In genomic region chr3R:30761140-30761539, dm6 we compare ENCODE assay signal across 1 fruit fly cellular context.
TF ChIP-seq lines count a peak whose summit lies in the region.

No protein-coding gene starts in this region.

TF ChIP-seq in whole organism, embryonic, 481 proteins besides CTCF, POLR2A, EP300 and RAD21 (continued from another document and continues in another):
- TF ChIP-seq shn (GFP tag; optimal IDR thresholded peaks at IDR 0.05; lab: Kevin White, UChicago) (peak; percentile 21), lab (GFP tag; optimal IDR thresholded peaks at IDR 0.05; lab: Kevin White, UChicago) (peak; percentile 63), H15 (GFP tag; IDR thresholded peaks at IDR 0.05; lab: Robert Waterston, UW) (no peak), Neu2 (GFP tag; optimal IDR thresholded peaks at IDR 0.05; lab: Kevin White, UChicago; ENCODE audit: borderline replicate concordance) (peak; percentile 28), CrebB (tag; optimal IDR thresholded peaks at IDR 0.05; lab: Kevin White, UChicago) (no peak), CG9932 (GFP tag; IDR thresholded peaks at IDR 0.05; lab: Robert Waterston, UW) (no peak), Nf-YB (GFP tag; optimal IDR thresholded peaks at IDR 0.05; lab: Kevin White, UChicago) (peak; percentile 37), CG34376 (GFP tag; optimal IDR thresholded peaks at IDR 0.05; lab: Kevin White, UChicago) (no peak), Bgb (GFP tag; IDR thresholded peaks at IDR 0.05; lab: Robert Waterston, UW; ENCODE audit: partially characterized antibody) (no peak), CG10321 (GFP tag; IDR thresholded peaks at IDR 0.05; lab: Robert Waterston, UW) (no peak), Vsx1 (GFP tag; optimal IDR thresholded peaks at IDR 0.05; lab: Kevin White, UChicago) (peak; percentile 36), Meics (GFP tag; optimal IDR thresholded peaks at IDR 0.05; lab: Kevin White, UChicago) (peak; percentile 10), ac (GFP tag; optimal IDR thresholded peaks at IDR 0.05; lab: Kevin White, UChicago) (peak; percentile 21), kah (GFP tag; optimal IDR thresholded peaks at IDR 0.05; lab: Kevin White, UChicago) (no peak), ato (GFP tag; IDR thresholded peaks at IDR 0.05; lab: Robert Waterston, UW; ENCODE audit: partially characterized antibody) (no peak), CG3065 (GFP tag; optimal IDR thresholded peaks at IDR 0.05; lab: Kevin White, UChicago) (no peak), dmrt99B (tag; optimal IDR thresholded peaks at IDR 0.05; lab: Kevin White, UChicago) (peak; percentile 64), CG16815 (GFP tag; optimal IDR thresholded peaks at IDR 0.05; lab: Kevin White, UChicago) (peak; percentile 53), kay (GFP tag; optimal IDR thresholded peaks at IDR 0.05; lab: Kevin White, UChicago) (no peak), Jarid2 (GFP tag; optimal IDR thresholded peaks at IDR 0.05; lab: Kevin White, UChicago) (no peak), mld (GFP tag; IDR thresholded peaks at IDR 0.05; lab: Robert Waterston, UW; ENCODE audit: partially characterized antibody) (no peak), sd (tag; optimal IDR thresholded peaks at IDR 0.05; lab: Kevin White, UChicago) (no peak), tin (GFP tag; optimal IDR thresholded peaks at IDR 0.05; lab: Kevin White, UChicago) (peak; percentile 58), twi (tag; optimal IDR thresholded peaks at IDR 0.05; lab: Kevin White, UChicago) (peak; percentile 15), CG8359 (GFP tag; optimal IDR thresholded peaks at IDR 0.05; lab: Kevin White, UChicago; ENCODE audit: borderline replicate concordance) (peak; percentile 49), NC2β (GFP tag; optimal IDR thresholded peaks at IDR 0.05; lab: Kevin White, UChicago) (peak; percentile 38), Abd-B (GFP tag; optimal IDR thresholded peaks at IDR 0.05; lab: Kevin White, UChicago) (no peak), al (GFP tag; IDR thresholded peaks at IDR 0.05; lab: Robert Waterston, UW) (no peak), nau (GFP tag; optimal IDR thresholded peaks at IDR 0.05; lab: Kevin White, UChicago) (no peak), hkb (optimal IDR thresholded peaks at IDR 0.05; lab: Kevin White, UChicago) (no peak), hkb (GFP tag; IDR thresholded peaks at IDR 0.05; lab: Robert Waterston, UW) (peak; percentile 61; the same call in 1 of the 2 replicates), CG31441 (GFP tag; IDR thresholded peaks at IDR 0.05; lab: Robert Waterston, UW) (peak; percentile 66), Gug (GFP tag; IDR thresholded peaks at IDR 0.05; lab: Robert Waterston, UW) (peak; percentile 13; the same call in 1 of the 4 replicates), Bdp1 (GFP tag; optimal IDR thresholded peaks at IDR 0.05; lab: Kevin White, UChicago) (no peak), CG3726 (GFP tag; IDR thresholded peaks at IDR 0.05; lab: Robert Waterston, UW) (no peak), schlank (tag; optimal IDR thresholded peaks at IDR 0.05; lab: Kevin White, UChicago) (no peak), cato (GFP tag; optimal IDR thresholded peaks at IDR 0.05; lab: Kevin White, UChicago; ENCODE audit: borderline replicate concordance) (no peak), CG7839 (tag; optimal IDR thresholded peaks at IDR 0.05; lab: Kevin White, UChicago) (peak; percentile 66), ERR (GFP tag; optimal IDR thresholded peaks at IDR 0.05; lab: Kevin White, UChicago) (no peak), inv (GFP tag; IDR thresholded peaks at IDR 0.05; lab: Robert Waterston, UW; ENCODE audit: partially characterized antibody) (no peak), Dref (GFP tag; IDR thresholded peaks at IDR 0.05; lab: Robert Waterston, UW) (no peak), caup (GFP tag; optimal IDR thresholded peaks at IDR 0.05; lab: Kevin White, UChicago; ENCODE audit: severe bottlenecking) (no peak), lola (GFP tag; optimal IDR thresholded peaks at IDR 0.05; lab: Kevin White, UChicago) (peak in 1 of 3 experiments; percentile 71), chn (GFP tag; optimal IDR thresholded peaks at IDR 0.05; lab: Kevin White, UChicago) (peak; percentile 48), lmd (GFP tag; IDR thresholded peaks at IDR 0.05; lab: Robert Waterston, UW) (peak; percentile 37; the same call in 1 of the 2 replicates), CG15011 (GFP tag; optimal IDR thresholded peaks at IDR 0.05; lab: Kevin White, UChicago) (no peak), crc (GFP tag; optimal IDR thresholded peaks at IDR 0.05; lab: Kevin White, UChicago) (no peak), klu (GFP tag; IDR thresholded peaks at IDR 0.05; lab: Robert Waterston, UW) (no peak), YL-1 (GFP tag; optimal IDR thresholded peaks at IDR 0.05; lab: Kevin White, UChicago) (no peak), Fer1 (GFP tag; optimal IDR thresholded peaks at IDR 0.05; lab: Kevin White, UChicago) (peak; percentile 62), sr (GFP tag; IDR thresholded peaks at IDR 0.05; lab: Robert Waterston, UW) (no peak), dpn (GFP tag; optimal IDR thresholded peaks at IDR 0.05; lab: Kevin White, UChicago) (peak; percentile 19 to 27), HLH54F (GFP tag; optimal IDR thresholded peaks at IDR 0.05; lab: Kevin White, UChicago) (no peak), CG17328 (GFP tag; IDR thresholded peaks at IDR 0.05; lab: Robert Waterston, UW) (peak; percentile 67), Dll (GFP tag; IDR thresholded peaks at IDR 0.05; lab: Robert Waterston, UW; ENCODE audit: partially characterized antibody) (no peak), stc (GFP tag; IDR thresholded peaks at IDR 0.05; lab: Robert Waterston, UW) (peak; percentile 46), CG18599 (GFP tag; optimal IDR thresholded peaks at IDR 0.05; lab: Kevin White, UChicago) (peak; percentile 69), CG7556 (GFP tag; optimal IDR thresholded peaks at IDR 0.05; lab: Kevin White, UChicago) (peak; percentile 62), CG8388 (GFP tag; optimal IDR thresholded peaks at IDR 0.05; lab: Kevin White, UChicago) (peak; percentile 68), knrl (GFP tag; IDR thresholded peaks at IDR 0.05; lab: Robert Waterston, UW; ENCODE audit: partially characterized antibody) (no peak; the same call in 2 of the 3 replicates), CG3838 (GFP tag; optimal IDR thresholded peaks at IDR 0.05; lab: Kevin White, UChicago) (no peak), Dbx (GFP tag; IDR thresholded peaks at IDR 0.05; lab: Robert Waterston, UW) (no peak), CG43689 (GFP tag; IDR thresholded peaks at IDR 0.05; lab: Robert Waterston, UW) (no peak), CG16813 (GFP tag; IDR thresholded peaks at IDR 0.05; lab: Robert Waterston, UW; ENCODE audit: partially characterized antibody) (no peak), Xbp1 (GFP tag; optimal IDR thresholded peaks at IDR 0.05; lab: Kevin White, UChicago) (peak; percentile 54), tll (GFP tag; optimal IDR thresholded peaks at IDR 0.05; lab: Kevin White, UChicago) (peak in 1 of 2 experiments; percentile 53), CG4282 (GFP tag; optimal IDR thresholded peaks at IDR 0.05; lab: Kevin White, UChicago) (peak; percentile 69), Mrtf (GFP tag; IDR thresholded peaks at IDR 0.05; lab: Robert Waterston, UW) (no peak), Lpt (GFP tag; optimal IDR thresholded peaks at IDR 0.05; lab: Kevin White, UChicago) (no peak), Stat92E (GFP tag; optimal IDR thresholded peaks at IDR 0.05; lab: Kevin White, UChicago) (no peak), CG9437 (GFP tag; optimal IDR thresholded peaks at IDR 0.05; lab: Kevin White, UChicago) (no peak), cad (GFP tag; optimal IDR thresholded peaks at IDR 0.05; lab: Kevin White, UChicago) (no peak), NfI (GFP tag; optimal IDR thresholded peaks at IDR 0.05; lab: Kevin White, UChicago) (peak; percentile 21), Xrp1 (GFP tag; IDR thresholded peaks at IDR 0.05; lab: Robert Waterston, UW) (peak; percentile 81), ATbp (GFP tag; optimal IDR thresholded peaks at IDR 0.05; lab: Kevin White, UChicago) (peak; percentile 63), eve (GFP tag; optimal IDR thresholded peaks at IDR 0.05; lab: Kevin White, UChicago) (peak in 1 of 2 experiments; percentile 70), Fer3 (tag; optimal IDR thresholded peaks at IDR 0.05; lab: Kevin White, UChicago) (peak; percentile 7), Nf-YC (tag; optimal IDR thresholded peaks at IDR 0.05; lab: Kevin White, UChicago) (no peak), B-H2 (GFP tag; optimal IDR thresholded peaks at IDR 0.05; lab: Kevin White, UChicago) (no peak), D19A (tag; optimal IDR thresholded peaks at IDR 0.05; lab: Kevin White, UChicago) (peak; percentile 61), jigr1 (GFP tag; IDR thresholded peaks at IDR 0.05; lab: Robert Waterston, UW) (no peak), CG32532 (GFP tag; IDR thresholded peaks at IDR 0.05; lab: Robert Waterston, UW) (no peak), Mes4 (GFP tag; optimal IDR thresholded peaks at IDR 0.05; lab: Kevin White, UChicago) (peak; percentile 12), CG10979 (tag; optimal IDR thresholded peaks at IDR 0.05; lab: Kevin White, UChicago) (peak; percentile 80), Sox102F (GFP tag; optimal IDR thresholded peaks at IDR 0.05; lab: Kevin White, UChicago) (peak; percentile 52), ranshi (GFP tag; IDR thresholded peaks at IDR 0.05; lab: Robert Waterston, UW) (no peak), tna (GFP tag; IDR thresholded peaks at IDR 0.05; lab: Robert Waterston, UW; ENCODE audit: partially characterized antibody) (no peak), maf-S (GFP tag; optimal IDR thresholded peaks at IDR 0.05; lab: Kevin White, UChicago) (peak; percentile 25), CG9817 (tag; optimal IDR thresholded peaks at IDR 0.05; lab: Kevin White, UChicago) (no peak), MBD-R2 (GFP tag; IDR thresholded peaks at IDR 0.05; lab: Robert Waterston, UW) (no peak), onecut (GFP tag; IDR thresholded peaks at IDR 0.05; lab: Robert Waterston, UW) (peak; percentile 42), CG34422 (GFP tag; IDR thresholded peaks at IDR 0.05; lab: Robert Waterston, UW) (0 out of 3 replicates have a peak, but pooled peaks have one; percentile 25), CG11456 (GFP tag; IDR thresholded peaks at IDR 0.05; lab: Robert Waterston, UW) (no peak), Eip74EF (GFP tag; optimal IDR thresholded peaks at IDR 0.05; lab: Kevin White, UChicago) (no peak), gce (GFP tag; IDR thresholded peaks at IDR 0.05; lab: Robert Waterston, UW) (0 out of 3 replicates have a peak, but pooled peaks have one; percentile 26), Doc3 (GFP tag; IDR thresholded peaks at IDR 0.05; lab: Robert Waterston, UW; ENCODE audit: partially characterized antibody) (no peak), nmo (GFP tag; optimal IDR thresholded peaks at IDR 0.05; lab: Kevin White, UChicago) (peak; percentile 63), HmgD (GFP tag; optimal IDR thresholded peaks at IDR 0.05; lab: Kevin White, UChicago) (no peak), pros (GFP tag; optimal IDR thresholded peaks at IDR 0.05; lab: Kevin White, UChicago) (peak; percentile 90), slou (GFP tag; optimal IDR thresholded peaks at IDR 0.05; lab: Kevin White, UChicago) (no peak), grau (tag; optimal IDR thresholded peaks at IDR 0.05; lab: Kevin White, UChicago) (peak; percentile 54), CG17829 (tag; optimal IDR thresholded peaks at IDR 0.05; lab: Kevin White, UChicago) (peak; percentile 63), Sry-β (GFP tag; optimal IDR thresholded peaks at IDR 0.05; lab: Kevin White, UChicago) (no peak), stwl (tag; optimal IDR thresholded peaks at IDR 0.05; lab: Kevin White, UChicago) (no peak), CG14050 (GFP tag; IDR thresholded peaks at IDR 0.05; lab: Robert Waterston, UW) (no peak), ftz-f1 (GFP tag; optimal IDR thresholded peaks at IDR 0.05; lab: Kevin White, UChicago) (no peak), CG2889 (GFP tag; IDR thresholded peaks at IDR 0.05; lab: Robert Waterston, UW) (no peak), Kr (GFP tag; optimal IDR thresholded peaks at IDR 0.05; lab: Kevin White, UChicago) (peak; percentile 31), Usf (GFP tag; optimal IDR thresholded peaks at IDR 0.05; lab: Kevin White, UChicago) (peak; percentile 13), ken (GFP tag; IDR thresholded peaks at IDR 0.05; lab: Robert Waterston, UW) (peak; percentile 63), CG3995 (GFP tag; optimal IDR thresholded peaks at IDR 0.05; lab: Kevin White, UChicago) (no peak), pho (GFP tag; optimal IDR thresholded peaks at IDR 0.05; lab: Kevin White, UChicago) (no peak), bowl (GFP tag; IDR thresholded peaks at IDR 0.05; lab: Robert Waterston, UW) (no peak), tx (GFP tag; optimal IDR thresholded peaks at IDR 0.05; lab: Kevin White, UChicago) (peak; percentile 14), CG10543 (GFP tag; optimal IDR thresholded peaks at IDR 0.05; lab: Kevin White, UChicago) (no peak), row (GFP tag; IDR thresholded peaks at IDR 0.05; lab: Robert Waterston, UW) (peak; percentile 77), CG4820 (GFP tag; optimal IDR thresholded peaks at IDR 0.05; lab: Kevin White, UChicago) (peak; percentile 40), CG17802 (tag; optimal IDR thresholded peaks at IDR 0.05; lab: Kevin White, UChicago) (peak; percentile 9), luna (GFP tag; optimal IDR thresholded peaks at IDR 0.05; lab: Kevin White, UChicago) (no peak), chm (GFP tag; IDR thresholded peaks at IDR 0.05; lab: Robert Waterston, UW) (no peak), jumu (GFP tag; optimal IDR thresholded peaks at IDR 0.05; lab: Kevin White, UChicago) (peak; percentile 29), CG7963 (GFP tag; IDR thresholded peaks at IDR 0.05; lab: Robert Waterston, UW; ENCODE audit: partially characterized antibody) (no peak), CG1024 (GFP tag; IDR thresholded peaks at IDR 0.05; lab: Robert Waterston, UW) (no peak), sim (GFP tag; IDR thresholded peaks at IDR 0.05; lab: Robert Waterston, UW) (0 out of 2 replicates have a peak, but pooled peaks have one; percentile 21), wor (GFP tag; IDR thresholded peaks at IDR 0.05; lab: Robert Waterston, UW) (no peak), CG2202 (tag; optimal IDR thresholded peaks at IDR 0.05; lab: Kevin White, UChicago) (peak; percentile 63), ham (GFP tag; IDR thresholded peaks at IDR 0.05; lab: Robert Waterston, UW) (no peak), CkIIα-i1 (GFP tag; IDR thresholded peaks at IDR 0.05; lab: Robert Waterston, UW) (no peak), CG10565 (GFP tag; optimal IDR thresholded peaks at IDR 0.05; lab: Kevin White, UChicago) (no peak), CG10431 (GFP tag; optimal IDR thresholded peaks at IDR 0.05; lab: Kevin White, UChicago) (peak; percentile 42), sens-2 (GFP tag; IDR thresholded peaks at IDR 0.05; lab: Robert Waterston, UW) (peak; percentile 56; the same call in 1 of the 2 replicates), CG30431 (GFP tag; optimal IDR thresholded peaks at IDR 0.05; lab: Kevin White, UChicago) (peak; percentile 32), cwo (GFP tag; optimal IDR thresholded peaks at IDR 0.05; lab: Kevin White, UChicago) (peak; percentile 4)
